Worm (Caenorhabditis elegans) whole organism, late embryonic: Measurements from ENCODE around the gene alh-8.

Source experiments
- K09A11.1 ChIP-seq: sonication (generic microtip); optimal IDR thresholded peaks from 2 replicates; lab custom pipeline; 2017; ENCODE audit warnings: antibody characterized with exemption, mild to moderate bottlenecking, missing genetic modification characterization, missing compliant biosample characterization; ENCODE audit not compliant: insufficient read depth
- ama-1 ChIP-seq: fragments of 150-350 bp; optimal IDR thresholded peaks from 2 replicates; lab custom pipeline; 2014
- dmd-4 ChIP-seq: sonication (generic microtip); optimal IDR thresholded peaks from 2 replicates; lab custom pipeline; 2016; ENCODE audit warnings: borderline replicate concordance, missing genetic modification characterization, missing compliant biosample characterization
- elt-2 ChIP-seq: sonication (generic microtip); optimal IDR thresholded peaks from 2 replicates; lab custom pipeline; 2016; ENCODE audit warnings: missing genetic modification reagents, missing genetic modification characterization, missing compliant biosample characterization
- ets-4 ChIP-seq: sonication (generic microtip); optimal IDR thresholded peaks from 2 replicates; lab custom pipeline; 2016; ENCODE audit warnings: missing genetic modification characterization, missing compliant biosample characterization
- fkh-10 ChIP-seq: fragments of 150-350 bp; optimal IDR thresholded peaks from 2 replicates; lab custom pipeline; 2014; ENCODE audit warnings: missing biosample characterization, missing genetic modification reagents, missing genetic modification characterization
- hlh-6 ChIP-seq: sonication (generic microtip); optimal IDR thresholded peaks from 2 replicates; lab custom pipeline; 2016; ENCODE audit warnings: missing genotype, missing genetic modification characterization, missing compliant biosample characterization
- nfya-1 ChIP-seq: sonication (generic microtip); optimal IDR thresholded peaks from 2 replicates; lab custom pipeline; 2017; ENCODE audit warnings: missing genetic modification characterization, mild to moderate bottlenecking, missing compliant biosample characterization, antibody characterized with exemption, moderate library complexity
- odd-2 ChIP-seq: sonication (generic microtip); optimal IDR thresholded peaks from 2 replicates; lab custom pipeline; 2017; ENCODE audit warnings: antibody characterized with exemption, mild to moderate bottlenecking, missing genetic modification characterization, missing compliant biosample characterization
- pag-3 ChIP-seq: sonication (generic microtip); optimal IDR thresholded peaks from 2 replicates; lab custom pipeline; 2016; ENCODE audit warnings: missing compliant biosample characterization, missing genetic modification characterization, borderline replicate concordance
- pqm-1 ChIP-seq: sonication (generic microtip); optimal IDR thresholded peaks from 2 replicates; lab custom pipeline; 2016; ENCODE audit warnings: missing genetic modification characterization, missing compliant biosample characterization
- rnt-1 ChIP-seq: sonication (generic microtip); optimal IDR thresholded peaks from 2 replicates; lab custom pipeline; 2016; ENCODE audit warnings: missing genetic modification characterization, missing compliant biosample characterization

ce11 chrII:11710771-11711170 is 18.1 kb upstream of the alh-8 start:
- no peak for TF ChIP-seq dmd-4 (tag; lab: Kevin White, UChicago)
- no peak for TF ChIP-seq rnt-1 (tag; lab: Kevin White, UChicago)
- TF ChIP-seq pag-3 (tag; lab: Kevin White, UChicago) = no peak
- no peak for TF ChIP-seq odd-2 (tag; lab: Kevin White, UChicago)
- TF ChIP-seq ets-4 (tag; lab: Kevin White, UChicago) = no peak
- no peak for TF ChIP-seq K09A11.1 (tag; lab: Kevin White, UChicago)
- no peak for TF ChIP-seq fkh-10 (GFP tag; lab: Kevin White, UChicago)
- no peak for TF ChIP-seq nfya-1 (tag; lab: Kevin White, UChicago)
- no peak for TF ChIP-seq hlh-6 (tag; lab: Kevin White, UChicago)
- TF ChIP-seq ama-1 (lab: Kevin White, UChicago) = no peak
- no peak for TF ChIP-seq elt-2
- no peak for TF ChIP-seq pqm-1
